Fruit fly (Drosophila melanogaster): ENCODE measurements around the gene Agpat1.

- TF ChIP-seq CG12768 (GFP tag; optimal IDR thresholded peaks at IDR 0.05) (peak; percentile 34), CG7045 (GFP tag; optimal IDR thresholded peaks at IDR 0.05) (no peak), bab1 (GFP tag; optimal IDR thresholded peaks at IDR 0.05) (no peak), kay (GFP tag; ENCODE audit: borderline replicate concordance) (peak; percentile 94)
Observed at dm6 chrX:12755600-12756373, 9.3 kb upstream of the Agpat1 start.
